Worm (Caenorhabditis elegans): Measurements from ENCODE around the gene cdr-6.

cdr-6 gene

ce11 chrV:12420843-12421242 is 7.3 kb upstream of the cdr-6 start, which contains the start of gene C54D10.4:
Gene C54D10.4, minus strand, starts transcription at chrV:12420943.
- TF ChIP-seq him-1 (tag; optimal IDR thresholded peaks at IDR 0.05), result no peak
- no peak for TF ChIP-seq W03F9.2 (tag; optimal IDR thresholded peaks at IDR 0.05)
- no peak for TF ChIP-seq dao-5 (tag; optimal IDR thresholded peaks at IDR 0.05)

- TF ChIP-seq W03F9.2 (tag; optimal IDR thresholded peaks at IDR 0.05), result no peak
- no peak for TF ChIP-seq dao-5 (tag; optimal IDR thresholded peaks at IDR 0.05)
- TF ChIP-seq him-1 (tag; optimal IDR thresholded peaks at IDR 0.05), result no peak
These were observed 4.8 kb upstream of the cdr-6 start, which contains the start of gene C54D10.3 for ce11 chrV:12418292-12418691. Gene C54D10.3, plus strand, starts transcription at chrV:12418592.

DNA sequence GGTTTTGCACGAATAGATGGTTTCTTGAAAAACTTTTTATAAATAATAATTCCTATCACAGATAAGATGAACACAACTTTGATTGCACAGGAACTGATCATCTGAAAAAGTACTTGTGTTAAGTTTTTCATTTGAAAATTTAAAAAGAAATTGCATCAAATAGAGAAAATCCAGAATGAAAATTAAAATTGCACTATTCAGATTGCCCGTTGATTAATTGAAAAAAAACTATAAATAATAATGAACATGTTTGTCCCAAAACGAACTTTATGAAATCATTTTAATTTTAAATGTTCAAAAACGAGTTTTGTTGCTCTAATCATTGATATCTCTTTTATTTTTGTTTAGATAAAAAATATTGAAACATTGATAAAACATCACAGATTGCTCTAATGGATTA is 3.8 kb upstream of the cdr-6 start, which contains the start of gene cdr-3:
Gene cdr-3, minus strand, starts transcription at position 101 of the 400 bp plus-strand sequence.
- TF ChIP-seq W03F9.2 (tag; optimal IDR thresholded peaks at IDR 0.05) (no peak), dao-5 (tag; optimal IDR thresholded peaks at IDR 0.05) (no peak), him-1 (tag; optimal IDR thresholded peaks at IDR 0.05) (no peak)

DNA sequence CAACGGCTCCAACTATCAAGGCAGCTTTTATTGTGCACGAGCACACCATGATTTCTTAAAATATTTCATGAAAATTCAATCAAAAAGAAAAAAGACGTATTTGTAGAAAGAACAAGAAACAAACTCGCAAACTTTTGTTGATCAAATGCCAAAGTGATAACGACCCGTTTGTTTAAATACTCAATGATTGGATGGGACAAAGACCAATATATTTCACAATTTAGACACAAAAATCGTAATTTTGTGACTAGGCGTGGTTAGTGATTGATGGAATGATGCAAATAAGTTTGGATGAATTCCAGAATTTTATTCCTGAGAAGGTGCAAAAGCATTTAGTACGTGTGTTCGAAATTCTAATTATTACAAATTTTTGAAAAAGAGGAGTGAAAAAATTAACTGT is 2.2 kb upstream of the cdr-6 start, which contains the start of gene cdr-2:
Gene cdr-2, minus strand, starts transcription at position 54 of the 400 bp plus-strand sequence.
- TF ChIP-seq W03F9.2 (tag; optimal IDR thresholded peaks at IDR 0.05) (no peak), dao-5 (tag; optimal IDR thresholded peaks at IDR 0.05) (no peak), him-1 (tag; optimal IDR thresholded peaks at IDR 0.05) (no peak)

DNA sequence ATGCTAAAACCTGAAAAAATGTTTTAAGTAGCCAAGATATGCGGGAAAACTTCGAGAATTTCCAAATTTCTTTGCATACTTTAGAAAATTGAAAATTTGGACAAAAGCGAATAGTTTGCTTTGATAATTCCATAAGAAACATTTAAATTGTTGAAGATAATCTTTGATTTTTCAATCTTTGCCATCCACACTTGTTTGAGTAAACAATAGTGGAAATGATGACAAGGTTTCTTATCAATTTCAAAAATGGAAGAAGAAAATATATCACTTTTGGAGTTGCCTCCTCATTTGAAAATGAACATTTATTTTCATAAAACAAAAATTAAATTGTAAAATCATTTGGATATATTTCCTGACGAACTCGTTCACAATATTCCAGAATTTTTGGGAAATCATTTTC is 861 bp upstream of the cdr-6 start:
- no peak for TF ChIP-seq him-1 (tag; optimal IDR thresholded peaks at IDR 0.05)

ce11 chrV:12412321-12412720 is 1.2 kb downstream of the cdr-6 start:
- TF ChIP-seq W03F9.2 (tag; optimal IDR thresholded peaks at IDR 0.05), result no peak
- no peak for TF ChIP-seq him-1 (tag; optimal IDR thresholded peaks at IDR 0.05)
- TF ChIP-seq dao-5 (tag; optimal IDR thresholded peaks at IDR 0.05), result no peak

DNA sequence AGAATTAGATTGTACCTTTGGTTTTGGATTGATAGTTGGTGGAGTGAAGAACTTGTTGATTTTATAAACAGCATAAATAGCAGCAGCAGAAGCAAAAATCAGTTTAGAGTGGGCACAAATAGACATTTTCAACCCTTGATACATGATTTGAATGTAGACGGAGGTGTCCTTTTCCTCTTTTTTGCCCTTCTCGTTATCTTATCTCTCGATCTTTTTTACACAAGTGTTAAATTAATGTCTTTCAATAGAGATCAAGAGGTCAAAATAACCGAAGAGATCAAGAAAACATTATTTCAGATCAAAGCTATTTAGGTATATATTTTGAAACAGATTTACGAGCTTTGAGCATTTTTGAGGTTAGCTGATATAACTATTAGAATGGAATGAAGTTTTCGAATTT is 1.6 kb downstream of the cdr-6 start, which contains the start of gene cdr-7:
Gene cdr-7, minus strand, starts transcription at position 205 of the 400 bp plus-strand sequence.
- no peak for TF ChIP-seq W03F9.2 (tag; optimal IDR thresholded peaks at IDR 0.05)
- no peak for TF ChIP-seq him-1 (tag; optimal IDR thresholded peaks at IDR 0.05)
- TF ChIP-seq dao-5 (tag; optimal IDR thresholded peaks at IDR 0.05), result no peak

DNA sequence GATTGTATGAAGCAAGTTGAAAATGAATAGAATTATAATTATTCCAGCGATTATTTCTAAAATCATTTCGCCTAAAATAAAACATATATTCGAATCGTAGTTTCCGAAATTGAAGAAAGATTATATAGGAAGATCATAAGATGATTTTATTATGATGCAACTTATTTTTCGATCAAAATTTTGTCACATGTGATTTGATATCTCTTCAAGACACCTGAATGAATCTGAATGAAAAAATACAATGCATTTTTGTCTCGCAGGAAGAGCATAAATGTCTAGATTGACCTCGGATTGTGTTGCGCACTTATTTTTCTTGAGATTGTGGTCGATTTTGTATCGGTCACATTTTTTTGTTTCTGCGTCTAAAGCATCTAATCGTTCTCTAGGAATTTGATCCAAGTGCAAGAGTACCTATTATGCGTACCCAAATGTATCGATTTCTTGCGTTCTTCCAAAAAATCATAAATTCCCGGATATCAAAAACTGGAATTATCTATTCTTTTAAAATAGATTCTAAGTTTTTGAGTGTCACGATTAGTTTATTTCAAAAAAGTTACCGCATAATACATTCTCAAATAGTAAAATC is 3.0 kb downstream of the cdr-6 start, which contains the start of gene hrg-2:
Gene hrg-2, minus strand, starts transcription at position 98 of the 586 bp plus-strand sequence.
- TF ChIP-seq him-1 (tag; optimal IDR thresholded peaks at IDR 0.05), result no peak

ce11 chrV:12408996-12409395 is 4.5 kb downstream of the cdr-6 start:
- no peak for TF ChIP-seq W03F9.2 (tag; optimal IDR thresholded peaks at IDR 0.05)
- no peak for TF ChIP-seq him-1 (tag; optimal IDR thresholded peaks at IDR 0.05)
- no peak for TF ChIP-seq dao-5 (tag; optimal IDR thresholded peaks at IDR 0.05)

- TF ChIP-seq him-1 (tag; optimal IDR thresholded peaks at IDR 0.05), result no peak
These were observed 5.0 kb downstream of the cdr-6 start, which contains the start of gene cdr-4 for ce11 chrV:12408525-12408924. Gene cdr-4, minus strand, starts transcription at chrV:12408625.

- no peak for TF ChIP-seq him-1 (tag; optimal IDR thresholded peaks at IDR 0.05)
- no peak for TF ChIP-seq dao-5 (tag; optimal IDR thresholded peaks at IDR 0.05)
- no peak for TF ChIP-seq W03F9.2 (tag; optimal IDR thresholded peaks at IDR 0.05)
These were observed 7.0 kb downstream of the cdr-6 start for ce11 chrV:12406514-12406913.

- no peak for TF ChIP-seq dao-5 (tag; optimal IDR thresholded peaks at IDR 0.05)
- TF ChIP-seq him-1 (tag; optimal IDR thresholded peaks at IDR 0.05), result no peak
- no peak for TF ChIP-seq W03F9.2 (tag; optimal IDR thresholded peaks at IDR 0.05)
These were observed 7.6 kb downstream of the cdr-6 start, which contains the start of gene K01D12.10 for ce11 chrV:12405929-12406328. Gene K01D12.10, plus strand, starts transcription at chrV:12406229.

DNA sequence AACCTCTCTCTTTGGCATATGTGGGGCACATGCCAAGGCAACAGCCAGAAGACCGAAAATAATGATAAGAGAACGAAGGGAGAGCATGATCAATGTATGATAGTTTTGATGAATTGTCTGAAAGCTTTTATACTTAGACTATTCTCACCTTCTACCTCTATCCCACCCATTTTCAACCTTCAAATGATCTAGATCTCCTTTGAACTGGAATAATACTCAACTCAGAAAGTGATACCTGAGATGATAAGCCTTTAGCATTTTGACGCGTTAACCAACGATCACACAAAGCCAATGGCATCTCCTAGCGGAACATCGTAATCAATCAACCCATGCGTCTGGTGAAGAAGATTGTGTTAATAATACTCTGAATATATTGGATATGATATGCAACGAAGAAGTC is 9.0 kb downstream of the cdr-6 start, which contains the start of gene K01D12.9:
Gene K01D12.9, minus strand, starts transcription at position 101 of the 400 bp plus-strand sequence.
- no peak for TF ChIP-seq W03F9.2 (tag; optimal IDR thresholded peaks at IDR 0.05)
- TF ChIP-seq dao-5 (tag; optimal IDR thresholded peaks at IDR 0.05), result no peak
- TF ChIP-seq him-1 (tag; optimal IDR thresholded peaks at IDR 0.05), result no peak

ce11 chrV:12402355-12402754 is 11.1 kb downstream of the cdr-6 start, which contains the start of gene K01D12.8:
Gene K01D12.8, plus strand, starts transcription at chrV:12402655.
- TF ChIP-seq W03F9.2 (tag; optimal IDR thresholded peaks at IDR 0.05) (no peak), dao-5 (tag; optimal IDR thresholded peaks at IDR 0.05) (no peak), him-1 (tag; optimal IDR thresholded peaks at IDR 0.05) (no peak)

DNA sequence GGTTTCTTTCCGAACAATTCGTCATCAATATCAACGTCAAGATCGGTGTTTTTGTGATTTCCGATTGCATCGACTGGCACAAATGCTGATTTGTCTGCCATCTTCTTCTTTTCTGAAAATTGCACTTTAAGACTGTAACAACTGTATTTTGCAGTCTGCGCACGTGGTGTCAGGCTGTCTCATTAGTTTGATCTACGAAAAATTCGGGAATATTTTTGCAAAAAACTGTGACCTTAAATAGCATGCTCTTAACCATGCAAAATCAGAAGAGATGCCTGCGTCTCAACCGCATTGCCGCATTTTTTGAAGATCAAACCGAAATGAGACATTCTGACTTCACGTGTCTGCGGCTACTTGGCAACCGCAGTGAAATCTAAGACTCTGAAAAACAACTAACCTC is 12.1 kb downstream of the cdr-6 start, which contains the start of gene K01D12.7:
Gene K01D12.7, minus strand, starts transcription at position 101 of the 400 bp plus-strand sequence.
- TF ChIP-seq W03F9.2 (tag; optimal IDR thresholded peaks at IDR 0.05) (no peak), dao-5 (tag; optimal IDR thresholded peaks at IDR 0.05) (no peak), him-1 (tag; optimal IDR thresholded peaks at IDR 0.05) (no peak)

Measured in whole organism, L4/young adult.